Fruit fly (Drosophila melanogaster) whole organism, adult: ENCODE measurements around the gene Ir7e.

Experiments used
- CG11617 ChIP-seq: fragments of 200-800 bp; sonication (Bioruptor generic); optimal IDR thresholded peaks from 2 replicates; lab custom pipeline; 2017; ENCODE audit warnings: mild to moderate bottlenecking, missing biosample characterization, missing genetic modification reagents, missing genetic modification characterization
- CG12768 ChIP-seq: fragments of 200-800 bp; sonication (Bioruptor generic); optimal IDR thresholded peaks from 2 replicates; lab custom pipeline; 2017; ENCODE audit warnings: missing biosample characterization, missing genetic modification characterization, mild to moderate bottlenecking, moderate library complexity, missing genetic modification reagents
- CG14711 ChIP-seq: fragments of 200-800 bp; sonication (Bioruptor generic); optimal IDR thresholded peaks from 2 replicates; lab custom pipeline; 2018; ENCODE audit warnings: missing biosample characterization, mild to moderate bottlenecking, missing genetic modification characterization, moderate library complexity
- CG1620 ChIP-seq: fragments of 200-800 bp; sonication (Bioruptor generic); optimal IDR thresholded peaks from 2 replicates; lab custom pipeline; 2016; ENCODE audit warnings: missing biosample characterization, missing genetic modification characterization
- CG33017 ChIP-seq: fragments of 200-800 bp; sonication (Bioruptor generic); optimal IDR thresholded peaks from 2 replicates; lab custom pipeline; 2018; ENCODE audit warnings: missing biosample characterization, mild to moderate bottlenecking, missing genetic modification characterization, moderate library complexity
- CG5204 ChIP-seq: fragments of 200-800 bp; sonication (Bioruptor generic); optimal IDR thresholded peaks from 2 replicates; lab custom pipeline; 2016; ENCODE audit warnings: missing biosample characterization, missing genetic modification characterization
- CG7045 ChIP-seq: fragments of 200-800 bp; sonication (Bioruptor generic); optimal IDR thresholded peaks from 2 replicates; lab custom pipeline; 2017; ENCODE audit warnings: missing biosample characterization, mild to moderate bottlenecking, missing genetic modification characterization
- CG7101 ChIP-seq: fragments of 200-800 bp; sonication (Bioruptor generic); optimal IDR thresholded peaks from 2 replicates; lab custom pipeline; 2018; ENCODE audit warnings: missing biosample characterization, mild to moderate bottlenecking, missing genetic modification characterization, moderate library complexity
- Clk ChIP-seq: fragments of 200-800 bp; sonication (Bioruptor generic); optimal IDR thresholded peaks from 2 replicates; lab custom pipeline; 2017; ENCODE audit warnings: missing biosample characterization, missing genetic modification characterization
- Crg-1 ChIP-seq: fragments of 200-800 bp; sonication (Bioruptor generic); optimal IDR thresholded peaks from 2 replicates; lab custom pipeline; 2016; ENCODE audit warnings: missing biosample characterization, missing genetic modification characterization
- Hr96 ChIP-seq: fragments of 200-800 bp; sonication (Bioruptor generic); optimal IDR thresholded peaks from 2 replicates; lab custom pipeline; 2016; ENCODE audit warnings: missing biosample characterization, missing genetic modification characterization
- Mnt ChIP-seq: fragments of 200-800 bp; sonication (Bioruptor generic); optimal IDR thresholded peaks from 2 replicates; lab custom pipeline; 2016; ENCODE audit warnings: missing biosample characterization, mild to moderate bottlenecking, missing genetic modification characterization
- bab1 ChIP-seq: fragments of 200-800 bp; sonication (Bioruptor generic); optimal IDR thresholded peaks from 3 replicates; lab custom pipeline; 2019; ENCODE audit warnings: missing biosample characterization, mild to moderate bottlenecking, missing genetic modification characterization, moderate library complexity
- cic ChIP-seq: fragments of 200-800 bp; sonication (Bioruptor generic); optimal IDR thresholded peaks from 2 replicates; lab custom pipeline; 2017; ENCODE audit warnings: missing biosample characterization, mild to moderate bottlenecking, missing genetic modification characterization, moderate library complexity
- cnc ChIP-seq, 2 experiments: fragments of >200 bp; optimal IDR thresholded peaks; 2 replicates each; lab custom pipeline; 2017
- kay ChIP-seq: fragments of 200-800 bp; sonication (Bioruptor generic); peaks from one replicate; lab custom pipeline; 2016; ENCODE audit warnings: missing biosample characterization, missing genetic modification characterization, borderline replicate concordance
- ovo ChIP-seq: fragments of 200-800 bp; sonication (Bioruptor generic); optimal IDR thresholded peaks from 2 replicates; lab custom pipeline; 2016; ENCODE audit warnings: missing biosample characterization, missing genetic modification characterization
- pad ChIP-seq: fragments of 200-800 bp; sonication (Bioruptor generic); optimal IDR thresholded peaks from 3 replicates; lab custom pipeline; 2017; ENCODE audit warnings: missing biosample characterization, missing genetic modification characterization, mild to moderate bottlenecking, moderate library complexity, missing genetic modification reagents
- tj ChIP-seq: fragments of 200-800 bp; sonication (Bioruptor generic); optimal IDR thresholded peaks from 3 replicates; lab custom pipeline; 2017; ENCODE audit warnings: missing biosample characterization, mild to moderate bottlenecking, missing genetic modification characterization, moderate library complexity
- toe ChIP-seq: fragments of 200-800 bp; sonication (Bioruptor generic); optimal IDR thresholded peaks from 2 replicates; lab custom pipeline; 2016; ENCODE audit warnings: missing biosample characterization, missing genetic modification characterization

The Ir7e gene

DNA sequence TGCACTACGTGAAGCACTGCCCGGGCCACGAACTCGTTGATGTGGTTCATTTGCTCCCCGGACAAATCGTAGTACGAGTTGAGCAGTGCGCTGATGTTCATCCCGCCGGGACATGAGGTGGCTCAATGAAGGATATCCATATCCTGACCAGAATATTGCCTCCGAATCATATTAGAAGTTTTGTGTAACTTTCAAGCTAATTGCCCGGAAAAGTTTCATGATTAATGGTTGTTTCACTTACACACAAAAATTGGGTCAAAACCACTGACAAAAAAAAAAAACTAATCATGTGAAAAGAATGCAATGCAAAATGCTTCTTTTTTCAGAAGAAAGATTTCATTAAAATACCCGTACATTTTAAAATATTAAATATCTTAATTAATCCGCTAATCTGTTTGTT lies at the start of gene Ir7e:
Ir7e (minus strand) TSS at position 101 of the 400 bp plus-strand sequence.
- TF ChIP-seq CG14711 (no peak), kay (GFP tag; lab: Kevin White, UChicago) (no peak), pad (GFP tag; lab: Kevin White, UChicago) (no peak), CG5204 (GFP tag; lab: Kevin White, UChicago) (no peak), CG1620 (GFP tag; lab: Kevin White, UChicago) (no peak), bab1 (GFP tag; lab: Kevin White, UChicago) (no peak), CG11617 (GFP tag; lab: Kevin White, UChicago) (no peak), Mnt (GFP tag; lab: Kevin White, UChicago) (no peak), CG12768 (no peak), Crg-1 (GFP tag; lab: Kevin White, UChicago) (no peak), cic (GFP tag; lab: Kevin White, UChicago) (no peak), Hr96 (GFP tag; lab: Kevin White, UChicago) (no peak), CG33017 (tag; lab: Kevin White, UChicago) (no peak), cnc (optimal IDR thresholded peaks at IDR 0.05; lab: Kevin White, UChicago) (no peak), CG7101 (tag; lab: Kevin White, UChicago) (no peak), toe (GFP tag; lab: Kevin White, UChicago) (no peak), Clk (GFP tag; lab: Kevin White, UChicago) (no peak), ovo (GFP tag; lab: Kevin White, UChicago) (no peak), tj (GFP tag; lab: Kevin White, UChicago) (no peak)

dm6 chrX:7931028-7931549 lies 49.6 kb upstream of the Ir7e start, which contains the start of gene mahe:
mahe (minus strand) TSS chrX:7931382.
- TF ChIP-seq CG1620 (GFP tag; lab: Kevin White, UChicago) (no peak), CG11617 (GFP tag; lab: Kevin White, UChicago) (no peak), Crg-1 (GFP tag; lab: Kevin White, UChicago) (no peak), kay (GFP tag; lab: Kevin White, UChicago) (no peak), CG14711 (peak; percentile 35), CG12768 (no peak), ovo (GFP tag; lab: Kevin White, UChicago) (no peak), bab1 (GFP tag; lab: Kevin White, UChicago) (peak; percentile 55), CG7101 (tag; lab: Kevin White, UChicago) (peak; percentile 26), toe (GFP tag; lab: Kevin White, UChicago) (no peak), CG33017 (tag; lab: Kevin White, UChicago) (no peak), Clk (GFP tag; lab: Kevin White, UChicago) (no peak), Mnt (GFP tag; lab: Kevin White, UChicago) (peak; percentile 72), pad (GFP tag; lab: Kevin White, UChicago) (no peak), tj (GFP tag; lab: Kevin White, UChicago) (peak; percentile 75), cnc (optimal IDR thresholded peaks at IDR 0.05; lab: Kevin White, UChicago) (no peak), CG5204 (GFP tag; lab: Kevin White, UChicago) (no peak), CG7045 (GFP tag; lab: Kevin White, UChicago) (no peak)

- TF ChIP-seq pad (GFP tag; lab: Kevin White, UChicago) (peak; percentile 25), tj (GFP tag; lab: Kevin White, UChicago) (peak; percentile 8), CG5204 (GFP tag; lab: Kevin White, UChicago) (no peak), CG33017 (tag; lab: Kevin White, UChicago) (no peak), CG12768 (peak; percentile 6), Crg-1 (GFP tag; lab: Kevin White, UChicago) (no peak), cnc (optimal IDR thresholded peaks at IDR 0.05; lab: Kevin White, UChicago) (no peak), CG7101 (tag; lab: Kevin White, UChicago) (peak; percentile 19)
Measured at dm6 chrX:7930236-7931027, 49.0 kb upstream of the Ir7e start.

dm6 chrX:7924913-7925312 lies 43.4 kb upstream of the Ir7e start:
- no peak for TF ChIP-seq Clk (GFP tag; lab: Kevin White, UChicago)
- TF ChIP-seq Crg-1 (GFP tag; lab: Kevin White, UChicago), result no peak
- TF ChIP-seq CG12768, result no peak
- no peak for TF ChIP-seq cnc (optimal IDR thresholded peaks at IDR 0.05; lab: Kevin White, UChicago)
- no peak for TF ChIP-seq CG7101 (tag; lab: Kevin White, UChicago)
- no peak for TF ChIP-seq toe (GFP tag; lab: Kevin White, UChicago)
- TF ChIP-seq pad (GFP tag; lab: Kevin White, UChicago), result no peak
- no peak for TF ChIP-seq CG1620 (GFP tag; lab: Kevin White, UChicago)
- no peak for TF ChIP-seq CG14711
- TF ChIP-seq Mnt (GFP tag; lab: Kevin White, UChicago), result no peak
- no peak for TF ChIP-seq CG33017 (tag; lab: Kevin White, UChicago)

- TF ChIP-seq Mnt (GFP tag; lab: Kevin White, UChicago) (no peak), CG1620 (GFP tag; lab: Kevin White, UChicago) (no peak), Clk (GFP tag; lab: Kevin White, UChicago) (no peak), tj (GFP tag; lab: Kevin White, UChicago) (no peak), bab1 (GFP tag; lab: Kevin White, UChicago) (no peak), CG33017 (tag; lab: Kevin White, UChicago) (no peak)
Measured at dm6 chrX:7923063-7923462, 41.6 kb upstream of the Ir7e start.
